In the genomic region with DNA sequence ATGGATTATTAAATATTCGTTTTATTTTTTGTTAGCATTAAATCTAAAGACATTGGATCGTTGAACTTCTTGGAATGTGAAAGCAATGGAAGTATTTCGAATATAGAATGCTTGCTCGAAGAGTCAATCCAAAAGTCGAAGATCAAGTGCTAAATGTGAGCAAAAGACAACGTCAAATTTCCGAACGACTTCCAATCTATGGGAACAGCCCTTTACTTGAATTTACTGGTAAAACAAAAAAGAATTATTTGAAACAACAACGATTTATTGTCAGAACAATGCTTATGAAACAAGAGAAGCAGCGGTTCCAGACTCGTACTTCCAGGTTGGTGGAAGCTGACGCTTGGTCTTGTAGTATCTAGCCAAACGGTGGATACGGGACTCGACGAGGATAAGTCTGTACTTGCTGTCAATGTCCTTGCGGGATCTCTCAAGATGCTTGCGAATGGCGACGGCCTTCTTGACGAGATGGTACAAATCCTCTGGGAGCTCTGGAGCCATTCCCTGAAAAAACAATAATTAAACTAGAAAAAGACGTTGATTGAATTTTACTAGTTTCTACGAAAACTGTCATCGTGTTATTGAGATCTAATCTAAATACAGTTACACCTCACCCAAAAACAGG, we compare ENCODE assay signal across 5 worm cellular contexts.
A peak's percentile ranks its signal among the peaks of the same experiment; 100 is the strongest.
TF ChIP-seq lines count a peak whose summit lies in the region.

No protein-coding gene starts in this region.

TF ChIP-seq in whole organism, L1 larva, 84 proteins besides CTCF, POLR2A, EP300 and RAD21 (continues in another document):
- TF ChIP-seq hlh-17 (GFP tag; optimal IDR thresholded peaks at IDR 0.05; lab: Kevin White, UChicago; ENCODE audit: borderline replicate concordance) (no peak), aly-2 (tag; optimal IDR thresholded peaks at IDR 0.05; lab: Kevin White, UChicago) (peak; percentile 42), nhr-85 (tag; lab: Kevin White, UChicago) (peak; percentile 42), fos-1 (tag; optimal IDR thresholded peaks at IDR 0.05; lab: Kevin White, UChicago) (peak; percentile 8), nhr-28 (tag; optimal IDR thresholded peaks at IDR 0.05; lab: Kevin White, UChicago) (no peak), ces-1 (GFP tag; optimal IDR thresholded peaks at IDR 0.05; lab: Kevin White, UChicago) (no peak), tlp-1 (tag; optimal IDR thresholded peaks at IDR 0.05; lab: Kevin White, UChicago) (no peak), sptf-1 (tag; optimal IDR thresholded peaks at IDR 0.05; lab: Kevin White, UChicago) (no peak), unc-98 (GFP tag; IDR thresholded peaks at IDR 0.05; lab: Robert Waterston, UW) (no peak), ceh-63 (GFP tag; optimal IDR thresholded peaks at IDR 0.05; lab: Kevin White, UChicago) (no peak), nhr-90 (tag; optimal IDR thresholded peaks at IDR 0.05; lab: Kevin White, UChicago; ENCODE audit: poor library complexity) (no peak), hlh-4 (tag; optimal IDR thresholded peaks at IDR 0.05; lab: Kevin White, UChicago) (no peak), nhr-76 (tag; optimal IDR thresholded peaks at IDR 0.05; lab: Kevin White, UChicago) (no peak), zag-1 (tag; optimal IDR thresholded peaks at IDR 0.05; lab: Kevin White, UChicago) (no peak), F16B12.6 (tag; optimal IDR thresholded peaks at IDR 0.05; lab: Kevin White, UChicago) (no peak), aha-1 (tag; optimal IDR thresholded peaks at IDR 0.05; lab: Kevin White, UChicago) (no peak), nhr-84 (tag; optimal IDR thresholded peaks at IDR 0.05; lab: Kevin White, UChicago) (no peak)

TF ChIP-seq in whole organism, L3 larva, 47 proteins besides CTCF, POLR2A, EP300 and RAD21:
- TF ChIP-seq elt-2 (tag; optimal IDR thresholded peaks at IDR 0.05; lab: Kevin White, UChicago): peak; percentile 8
- no peak for TF ChIP-seq tbx-2 (tag; optimal IDR thresholded peaks at IDR 0.05; lab: Kevin White, UChicago)
- no peak for TF ChIP-seq pha-4 (tag; optimal IDR thresholded peaks at IDR 0.05; lab: Kevin White, UChicago)
- TF ChIP-seq aly-2 (tag; optimal IDR thresholded peaks at IDR 0.05; lab: Kevin White, UChicago): no peak
- no peak for TF ChIP-seq nhr-76 (tag; optimal IDR thresholded peaks at IDR 0.05; lab: Kevin White, UChicago)
- no peak for TF ChIP-seq daf-12 (tag; optimal IDR thresholded peaks at IDR 0.05; lab: Kevin White, UChicago)

TF ChIP-seq in whole organism, L4 larva, 104 proteins besides CTCF, POLR2A, EP300 and RAD21 (continues in another document):
- TF ChIP-seq Y5F2A.4 (GFP tag; optimal IDR thresholded peaks at IDR 0.05; lab: Kevin White, UChicago) (no peak), tra-1 (GFP tag; IDR thresholded peaks at IDR 0.05; lab: Robert Waterston, UW) (peak; percentile 51; the same call in 1 of the 2 replicates), ceh-20 (GFP tag; IDR thresholded peaks at IDR 0.05; lab: Robert Waterston, UW) (0 out of 2 replicates have a peak, but pooled peaks have one; percentile 24), nhr-28 (tag; optimal IDR thresholded peaks at IDR 0.05; lab: Kevin White, UChicago) (no peak), mdt-29 (GFP tag; IDR thresholded peaks at IDR 0.05; lab: Robert Waterston, UW) (peak; percentile 44; the same call in 1 of the 2 replicates), daf-16 (GFP tag; optimal IDR thresholded peaks at IDR 0.05; lab: Kevin White, UChicago) (no peak), daf-16 (tag; optimal IDR thresholded peaks at IDR 0.05; lab: Kevin White, UChicago) (peak; percentile 16), ceh-44 (GFP tag; IDR thresholded peaks at IDR 0.05; lab: Robert Waterston, UW) (no peak), ZK546.5 (tag; optimal IDR thresholded peaks at IDR 0.05; lab: Kevin White, UChicago) (no peak), mxl-2 (GFP tag; conservative IDR thresholded peaks at IDR 0.05; lab: Robert Waterston, UW) (no peak), php-3 (GFP tag; IDR thresholded peaks at IDR 0.05; lab: Robert Waterston, UW) (peak; percentile 46; the same call in 1 of the 2 replicates), ces-1 (GFP tag; optimal IDR thresholded peaks at IDR 0.05; lab: Kevin White, UChicago) (no peak), aly-2 (tag; optimal IDR thresholded peaks at IDR 0.05; lab: Kevin White, UChicago) (no peak), ZK337.2 (GFP tag; IDR thresholded peaks at IDR 0.05; lab: Robert Waterston, UW) (no peak), zfp-2 (tag; optimal IDR thresholded peaks at IDR 0.05; lab: Kevin White, UChicago) (no peak), skn-1 (tag; optimal IDR thresholded peaks at IDR 0.05; lab: Kevin White, UChicago) (no peak), T26A8.4 (GFP tag; IDR thresholded peaks at IDR 0.05; lab: Robert Waterston, UW) (peak; percentile 48; the same call in 1 of the 2 replicates), sdz-12 (GFP tag; optimal IDR thresholded peaks at IDR 0.05; lab: Kevin White, UChicago) (no peak), arid-1 (GFP tag; conservative IDR thresholded peaks at IDR 0.05; lab: Robert Waterston, UW) (peak; percentile 44; the same call in 1 of the 2 replicates), ama-1 (optimal IDR thresholded peaks at IDR 0.05; lab: Kevin White, UChicago) (peak; percentile 55), unc-130 (GFP tag; optimal IDR thresholded peaks at IDR 0.05; lab: Kevin White, UChicago) (peak; percentile 61)

TF ChIP-seq in whole organism, late embryonic, 69 proteins besides CTCF, POLR2A, EP300 and RAD21:
- TF ChIP-seq gmeb-2 (tag; optimal IDR thresholded peaks at IDR 0.05; lab: Kevin White, UChicago): no peak
- no peak for TF ChIP-seq pqm-1 (tag; optimal IDR thresholded peaks at IDR 0.05; lab: Kevin White, UChicago)
- peak; percentile 17 for TF ChIP-seq ama-1 (optimal IDR thresholded peaks at IDR 0.05; lab: Kevin White, UChicago)
TF ChIP-seq in whole organism, late embryonic: peak in this region for 1.

TF ChIP-seq in whole organism, young adult, 124 proteins besides CTCF, POLR2A, EP300 and RAD21 (continues in another document):
- TF ChIP-seq ztf-26 (tag; optimal IDR thresholded peaks at IDR 0.05; lab: Kevin White, UChicago): no peak
- TF ChIP-seq ceh-100 (GFP tag; IDR thresholded peaks at IDR 0.05; lab: Robert Waterston, UW): peak; percentile 36; the same call in 1 of the 2 replicates
- no peak for TF ChIP-seq lsy-27 (tag; optimal IDR thresholded peaks at IDR 0.05; lab: Kevin White, UChicago; ENCODE audit: borderline replicate concordance, insufficient read depth)
- TF ChIP-seq dpff-1 (tag; optimal IDR thresholded peaks at IDR 0.05; lab: Kevin White, UChicago): no peak
- TF ChIP-seq ceh-58 (GFP tag; IDR thresholded peaks at IDR 0.05; lab: Robert Waterston, UW): no peak
- TF ChIP-seq mxl-1 (tag; optimal IDR thresholded peaks at IDR 0.05; lab: Kevin White, UChicago): peak; percentile 38
- no peak for TF ChIP-seq let-526 (GFP tag; IDR thresholded peaks at IDR 0.05; lab: Robert Waterston, UW)
- TF ChIP-seq F33H1.4 (GFP tag; IDR thresholded peaks at IDR 0.05; lab: Robert Waterston, UW): peak; percentile 38
- TF ChIP-seq ztf-3 (GFP tag; optimal IDR thresholded peaks at IDR 0.05; lab: Kevin White, UChicago): no peak
- TF ChIP-seq xnd-1 (tag; optimal IDR thresholded peaks at IDR 0.05; lab: Kevin White, UChicago): peak; percentile 29
- TF ChIP-seq Y79H2A.3 (GFP tag; conservative IDR thresholded peaks at IDR 0.05; lab: Robert Waterston, UW): peak; percentile 69; the same call in 1 of the 2 replicates
- TF ChIP-seq repo-1 (tag; optimal IDR thresholded peaks at IDR 0.05; lab: Kevin White, UChicago): peak; percentile 74
- peak; percentile 91 for TF ChIP-seq Y56A3A.18 (GFP tag; IDR thresholded peaks at IDR 0.05; lab: Robert Waterston, UW)
- TF ChIP-seq ztf-6 (GFP tag; IDR thresholded peaks at IDR 0.05; lab: Robert Waterston, UW): no peak
- no peak for TF ChIP-seq ama-1 (optimal IDR thresholded peaks at IDR 0.05; lab: Kevin White, UChicago)
- TF ChIP-seq ama-1 (GFP tag; optimal IDR thresholded peaks at IDR 0.05; lab: Kevin White, UChicago): peak in 1 of 2 experiments; percentile 82
- no peak for TF ChIP-seq ceh-27 (GFP tag; optimal IDR thresholded peaks at IDR 0.05; lab: Kevin White, UChicago)
- peak; percentile 58 for TF ChIP-seq D2030.7 (GFP tag; IDR thresholded peaks at IDR 0.05; lab: Robert Waterston, UW)
- TF ChIP-seq F55B11.4 (tag; optimal IDR thresholded peaks at IDR 0.05; lab: Kevin White, UChicago; ENCODE audit: borderline replicate concordance, insufficient read depth): no peak
- peak; percentile 99 for TF ChIP-seq him-1 (tag; optimal IDR thresholded peaks at IDR 0.05; lab: Kevin White, UChicago)
- TF ChIP-seq let-607 (tag; optimal IDR thresholded peaks at IDR 0.05; lab: Kevin White, UChicago): peak in 1 of 2 experiments; percentile 39
- TF ChIP-seq ets-4 (GFP tag; optimal IDR thresholded peaks at IDR 0.05; lab: Kevin White, UChicago): no peak
- no peak for TF ChIP-seq lag-1 (GFP tag; IDR thresholded peaks at IDR 0.05; lab: Robert Waterston, UW)
- TF ChIP-seq nfya-1 (tag; optimal IDR thresholded peaks at IDR 0.05; lab: Kevin White, UChicago; ENCODE audit: borderline replicate concordance, insufficient read depth): no peak
- peak; percentile 82 for TF ChIP-seq dox-1 (GFP tag; IDR thresholded peaks at IDR 0.05; lab: Robert Waterston, UW)
- peak; percentile 57 for TF ChIP-seq T26A5.8 (tag; optimal IDR thresholded peaks at IDR 0.05; lab: Kevin White, UChicago)
- no peak; the same call in 1 of the 2 replicates for TF ChIP-seq hmg-20 (GFP tag; IDR thresholded peaks at IDR 0.05; lab: Robert Waterston, UW)
- peak in 1 of 2 experiments; percentile 47 for TF ChIP-seq rec-8 (tag; optimal IDR thresholded peaks at IDR 0.05; lab: Kevin White, UChicago)
- TF ChIP-seq cebp-2 (GFP tag; IDR thresholded peaks at IDR 0.05; lab: Robert Waterston, UW): no peak
- peak; percentile 32 for TF ChIP-seq snpc-1.3 (tag; optimal IDR thresholded peaks at IDR 0.05; lab: Kevin White, UChicago; ENCODE audit: insufficient read depth)
- no peak for TF ChIP-seq nhr-80 (tag; optimal IDR thresholded peaks at IDR 0.05; lab: Kevin White, UChicago)
- TF ChIP-seq madf-6 (GFP tag; IDR thresholded peaks at IDR 0.05; lab: Robert Waterston, UW): peak; percentile 77
- peak; percentile 73 for TF ChIP-seq hsf-1 (GFP tag; IDR thresholded peaks at IDR 0.05; lab: Robert Waterston, UW)
- no peak for TF ChIP-seq gei-17 (GFP tag; optimal IDR thresholded peaks at IDR 0.05; lab: Kevin White, UChicago)
- peak; percentile 5 for TF ChIP-seq B0261.1 (tag; optimal IDR thresholded peaks at IDR 0.05; lab: Kevin White, UChicago)
- peak; percentile 29 for TF ChIP-seq zim-3 (tag; optimal IDR thresholded peaks at IDR 0.05; lab: Kevin White, UChicago)
- TF ChIP-seq mes-4 (tag; optimal IDR thresholded peaks at IDR 0.05; lab: Kevin White, UChicago): peak; percentile 14
- TF ChIP-seq Y67H2A.10 (GFP tag; conservative IDR thresholded peaks at IDR 0.05; lab: Robert Waterston, UW): no peak
- TF ChIP-seq F22D6.2 (tag; optimal IDR thresholded peaks at IDR 0.05; lab: Kevin White, UChicago): no peak
- peak; percentile 73 for TF ChIP-seq lin-54 (GFP tag; optimal IDR thresholded peaks at IDR 0.05; lab: Kevin White, UChicago)
- no peak for TF ChIP-seq sea-2 (GFP tag; IDR thresholded peaks at IDR 0.05; lab: Robert Waterston, UW)
